Fruit fly (Drosophila melanogaster): Measurements from ENCODE around the gene CG43294.

dm6 chr3L:11931619-11932018 lies 26.5 kb upstream of the CG43294 start:
- TF ChIP-seq h (optimal IDR thresholded peaks at IDR 0.05) = no peak
- TF ChIP-seq Myc (optimal IDR thresholded peaks at IDR 0.05) = no peak
- no peak for TF ChIP-seq Sin3A (optimal IDR thresholded peaks at IDR 0.05)
- no peak for TF ChIP-seq psq (optimal IDR thresholded peaks at IDR 0.05)
- TF ChIP-seq ttk (optimal IDR thresholded peaks at IDR 0.05) = no peak
- no peak for TF ChIP-seq insv (optimal IDR thresholded peaks at IDR 0.05)
